Fruit fly (Drosophila melanogaster) whole organism, adult: ENCODE measurements around the gene Irk2.

Source experiments
- CG11617 ChIP-seq: fragments of 200-800 bp; sonication (Bioruptor generic); optimal IDR thresholded peaks from 2 replicates; lab custom pipeline; 2017; ENCODE audit warnings: mild to moderate bottlenecking, missing biosample characterization, missing genetic modification reagents, missing genetic modification characterization
- CG12768 ChIP-seq: fragments of 200-800 bp; sonication (Bioruptor generic); optimal IDR thresholded peaks from 2 replicates; lab custom pipeline; 2017; ENCODE audit warnings: missing biosample characterization, missing genetic modification characterization, mild to moderate bottlenecking, moderate library complexity, missing genetic modification reagents
- CG14711 ChIP-seq: fragments of 200-800 bp; sonication (Bioruptor generic); optimal IDR thresholded peaks from 2 replicates; lab custom pipeline; 2018; ENCODE audit warnings: missing biosample characterization, mild to moderate bottlenecking, missing genetic modification characterization, moderate library complexity
- CG7045 ChIP-seq: fragments of 200-800 bp; sonication (Bioruptor generic); optimal IDR thresholded peaks from 2 replicates; lab custom pipeline; 2017; ENCODE audit warnings: missing biosample characterization, mild to moderate bottlenecking, missing genetic modification characterization
- Crg-1 ChIP-seq: fragments of 200-800 bp; sonication (Bioruptor generic); optimal IDR thresholded peaks from 2 replicates; lab custom pipeline; 2016; ENCODE audit warnings: missing biosample characterization, missing genetic modification characterization
- cic ChIP-seq: fragments of 200-800 bp; sonication (Bioruptor generic); optimal IDR thresholded peaks from 2 replicates; lab custom pipeline; 2017; ENCODE audit warnings: missing biosample characterization, mild to moderate bottlenecking, missing genetic modification characterization, moderate library complexity
- cnc ChIP-seq, 2 experiments: fragments of >200 bp; optimal IDR thresholded peaks; 2 replicates each; lab custom pipeline; 2017
- ovo ChIP-seq: fragments of 200-800 bp; sonication (Bioruptor generic); optimal IDR thresholded peaks from 2 replicates; lab custom pipeline; 2016; ENCODE audit warnings: missing biosample characterization, missing genetic modification characterization
- pad ChIP-seq: fragments of 200-800 bp; sonication (Bioruptor generic); optimal IDR thresholded peaks from 3 replicates; lab custom pipeline; 2017; ENCODE audit warnings: missing biosample characterization, missing genetic modification characterization, mild to moderate bottlenecking, moderate library complexity, missing genetic modification reagents

DNA sequence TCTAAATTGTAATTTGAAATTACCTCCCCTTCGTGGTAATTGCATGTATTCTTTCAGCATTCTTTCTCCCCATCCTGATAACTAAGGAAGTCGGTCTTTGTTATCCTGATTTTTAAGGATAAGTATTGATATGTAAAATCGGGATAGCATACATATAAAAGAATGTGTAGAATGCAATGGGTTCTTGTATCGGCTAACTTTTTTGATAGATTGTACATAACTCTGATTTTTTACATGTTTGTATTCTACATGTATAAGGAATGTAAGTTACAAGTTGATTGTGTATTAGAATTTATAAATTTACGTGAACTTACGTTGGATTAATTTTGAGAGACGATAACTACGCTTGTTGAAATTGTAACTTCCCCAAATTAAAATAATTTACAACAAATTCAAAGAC lies 3.1 kb upstream of the Irk2 start:
- no peak for TF ChIP-seq cnc (optimal IDR thresholded peaks at IDR 0.05; lab: Kevin White, UChicago)
- no peak for TF ChIP-seq pad
- TF ChIP-seq CG12768 (GFP tag; lab: Kevin White, UChicago) = no peak
- no peak for TF ChIP-seq cic
- TF ChIP-seq CG11617 (GFP tag; lab: Kevin White, UChicago) = no peak
- no peak for TF ChIP-seq Crg-1 (GFP tag; lab: Kevin White, UChicago)
- TF ChIP-seq ovo = no peak
- no peak for TF ChIP-seq CG14711 (tag; lab: Kevin White, UChicago)
- TF ChIP-seq CG7045 (GFP tag; lab: Kevin White, UChicago) = no peak
